Fruit fly (Drosophila melanogaster) ovary, adult (tissue): ENCODE results near the gene CG3961.

Experiments
- CG17801 ChIP-seq: fragments of 200-800 bp; optimal IDR thresholded peaks from 2 replicates; lab custom pipeline; 2019; ENCODE audit warnings: missing biosample characterization, mild to moderate bottlenecking, missing genetic modification characterization, moderate library complexity; ENCODE audit not compliant: partially characterized antibody

CG3961 gene

DNA sequence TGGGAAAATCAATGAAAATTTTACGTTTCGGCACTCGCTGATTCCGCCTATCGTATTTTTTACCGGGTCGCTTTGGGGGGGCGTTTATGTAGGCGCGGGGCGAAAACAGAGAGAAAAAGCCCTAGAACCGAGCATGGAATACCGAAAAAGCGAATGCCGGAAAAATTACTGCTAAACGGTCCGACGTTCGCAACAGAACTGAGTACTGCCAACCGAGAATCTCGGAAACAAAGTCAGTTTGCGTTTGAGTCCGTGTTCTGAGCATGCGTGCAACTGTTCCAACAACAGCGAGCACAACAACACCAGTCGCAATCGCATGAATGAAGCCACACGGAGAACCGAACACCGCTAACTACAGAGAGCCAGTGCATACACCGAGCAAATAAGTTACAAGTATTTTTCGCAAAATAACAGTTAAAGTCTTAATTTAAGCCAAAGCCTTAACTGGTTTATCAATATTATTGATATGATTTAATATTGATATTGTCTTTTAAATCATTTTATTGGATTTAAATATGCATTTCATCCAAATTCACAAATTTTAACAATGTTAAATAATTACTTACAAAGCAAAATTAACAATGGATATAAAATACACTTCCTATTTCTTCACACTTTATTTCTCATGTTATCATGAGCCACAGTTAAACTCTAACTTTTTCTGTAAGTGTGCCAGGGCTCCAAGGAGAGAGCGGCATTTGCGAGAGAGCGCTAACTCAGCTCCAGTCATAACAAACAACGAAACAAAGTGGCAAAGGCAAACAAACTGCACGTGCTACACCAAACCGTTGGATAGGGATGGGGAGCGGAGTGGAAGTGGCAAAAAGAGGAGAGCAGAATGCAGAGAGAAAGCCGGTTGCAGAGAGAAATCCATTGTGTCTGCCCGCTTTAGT is at the start of gene CG3961:
CG3961 (minus strand) TSS at position 201 of the 893 bp plus-strand sequence.
- TF ChIP-seq CG17801 (GFP tag; lab: Kevin White, UChicago): peak; percentile 96

DNA sequence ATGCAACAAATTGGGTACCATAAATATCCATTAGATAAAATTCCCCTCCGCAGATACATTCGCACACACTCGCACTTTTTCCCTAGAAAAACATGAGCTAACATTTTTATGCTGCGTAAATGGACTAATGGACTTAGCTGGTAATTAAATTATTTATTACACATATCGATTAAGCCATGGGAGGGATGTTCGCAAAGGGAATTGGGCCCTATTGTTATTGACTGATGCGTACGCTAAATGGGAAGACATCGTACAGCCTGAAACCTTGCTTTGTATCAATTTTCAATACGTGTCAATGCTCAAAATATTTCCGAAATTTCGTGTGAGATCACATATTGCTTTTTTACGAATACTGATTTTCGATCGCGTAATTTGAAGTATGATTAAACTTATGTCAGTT is 34.5 kb upstream of the CG3961 start, which contains the start of gene CG43049:
CG43049 (plus strand) TSS at position 301 of the 400 bp plus-strand sequence.
- TF ChIP-seq CG17801 (GFP tag; lab: Kevin White, UChicago): no peak

DNA sequence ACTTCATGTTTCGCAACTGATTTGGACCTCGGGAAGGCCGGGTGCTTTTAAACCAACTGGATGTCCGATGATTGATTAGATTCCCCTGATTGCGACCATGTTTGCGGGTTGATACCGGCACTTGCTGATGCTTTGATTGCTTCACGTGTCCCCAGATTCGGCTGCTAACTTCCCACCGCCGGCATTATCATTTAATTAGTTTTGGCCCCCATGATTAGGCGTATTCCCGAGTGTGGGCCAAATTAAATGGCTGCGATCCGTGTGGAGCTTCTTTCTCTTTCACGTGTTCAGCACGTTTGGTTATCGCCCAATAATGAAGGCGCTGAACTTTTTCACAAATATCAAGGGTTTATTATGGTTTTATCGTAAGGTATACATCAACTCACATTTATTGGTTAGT is 31.8 kb upstream of the CG3961 start, which contains the start of gene CG3819:
CG3819 (minus strand) TSS at position 23 of the 400 bp plus-strand sequence.
- no peak for TF ChIP-seq CG17801 (GFP tag; lab: Kevin White, UChicago)

DNA sequence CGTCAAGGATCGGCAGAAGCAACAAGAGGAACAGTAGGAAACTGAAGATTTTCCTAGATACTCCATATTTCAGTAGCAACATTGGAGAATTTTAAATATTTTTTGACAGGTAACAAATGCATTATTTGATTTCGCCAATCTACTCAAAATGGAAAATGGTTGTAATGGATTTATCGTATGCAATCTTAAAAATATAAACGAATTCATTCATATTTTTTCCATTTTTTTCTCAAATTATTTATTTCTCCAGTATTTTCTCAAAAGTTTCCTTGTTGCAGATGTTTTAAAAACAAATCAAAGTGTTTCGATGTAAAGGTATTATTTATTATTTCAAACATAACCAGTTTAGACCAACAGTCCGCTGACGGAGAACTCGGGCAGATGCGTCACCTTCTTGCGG is 29.9 kb upstream of the CG3961 start, which contains the start of gene CG18223:
CG18223 (minus strand) TSS at position 101 of the 400 bp plus-strand sequence.
- TF ChIP-seq CG17801 (GFP tag; lab: Kevin White, UChicago): no peak

DNA sequence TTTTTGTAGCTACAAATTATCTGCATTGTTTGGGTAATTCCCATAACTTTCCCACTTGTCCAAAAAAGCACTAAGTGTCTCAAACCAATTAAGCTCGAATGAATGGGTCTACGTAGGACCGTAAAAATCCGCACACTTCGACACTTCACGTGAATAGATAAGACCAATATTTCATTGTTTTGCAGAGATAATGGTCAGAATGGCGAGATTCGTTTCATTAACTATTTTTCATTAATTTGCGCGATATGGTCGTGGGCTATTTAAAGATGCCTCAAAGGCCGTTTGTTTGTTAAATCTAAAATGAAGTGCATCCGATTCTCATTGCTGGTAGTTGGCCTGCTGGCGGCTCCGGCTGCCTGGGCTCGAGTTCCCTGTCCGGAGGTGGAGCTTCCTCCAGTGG is 27.0 kb upstream of the CG3961 start, which contains the start of gene CG6839:
CG6839 (plus strand) TSS at position 301 of the 400 bp plus-strand sequence.
- no peak for TF ChIP-seq CG17801 (GFP tag; lab: Kevin White, UChicago)

DNA sequence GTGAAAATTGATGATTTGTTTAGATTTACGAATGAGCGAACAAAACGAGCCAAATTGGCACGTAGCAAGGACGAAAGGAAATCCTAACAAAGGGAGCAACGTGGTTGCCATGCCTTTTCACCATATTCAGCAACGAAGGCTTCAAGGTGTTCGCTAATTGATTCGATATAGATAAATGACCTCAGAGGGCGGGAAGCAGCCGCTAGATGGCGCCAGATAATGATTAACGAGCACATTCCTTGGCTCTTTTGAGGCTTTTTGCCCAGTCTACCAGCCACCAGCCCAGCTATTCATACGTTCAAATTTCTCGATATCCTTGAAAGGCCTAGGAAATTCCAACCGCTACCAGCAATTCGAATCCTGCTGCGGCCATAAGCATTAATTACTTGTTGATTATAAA is 26.2 kb upstream of the CG3961 start:
- TF ChIP-seq CG17801 (GFP tag; lab: Kevin White, UChicago): no peak

DNA sequence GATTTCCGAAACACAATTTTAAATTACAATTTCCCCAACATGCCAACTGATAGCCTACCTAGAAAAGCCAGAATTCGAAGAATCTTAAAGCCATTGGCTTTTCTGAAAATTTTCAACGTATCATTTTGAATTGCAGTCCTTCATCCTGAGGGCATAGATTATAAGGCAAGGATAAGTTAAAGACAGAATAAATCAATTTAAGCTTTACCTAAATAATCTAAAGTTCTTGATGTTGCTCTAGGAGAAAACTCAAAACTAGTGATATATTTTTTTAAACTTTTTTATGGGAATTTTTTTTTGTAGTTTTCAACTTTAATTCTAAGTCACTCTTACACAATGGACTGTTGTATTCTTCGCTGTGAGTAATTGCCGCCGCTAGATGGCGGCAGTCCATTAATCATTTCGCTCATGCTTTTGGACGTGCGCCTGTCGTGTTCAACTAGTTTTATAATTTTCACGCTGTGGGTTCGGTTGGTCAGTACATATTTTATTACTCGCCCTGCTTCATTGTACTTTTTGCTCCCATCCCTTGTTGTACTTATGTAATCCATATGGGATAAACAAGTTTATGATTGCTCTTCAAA is 23.9 kb upstream of the CG3961 start, which contains the start of gene COX6AL2:
COX6AL2 (minus strand) TSS at position 51 of the 584 bp plus-strand sequence.
- no peak for TF ChIP-seq CG17801 (GFP tag; lab: Kevin White, UChicago)

DNA sequence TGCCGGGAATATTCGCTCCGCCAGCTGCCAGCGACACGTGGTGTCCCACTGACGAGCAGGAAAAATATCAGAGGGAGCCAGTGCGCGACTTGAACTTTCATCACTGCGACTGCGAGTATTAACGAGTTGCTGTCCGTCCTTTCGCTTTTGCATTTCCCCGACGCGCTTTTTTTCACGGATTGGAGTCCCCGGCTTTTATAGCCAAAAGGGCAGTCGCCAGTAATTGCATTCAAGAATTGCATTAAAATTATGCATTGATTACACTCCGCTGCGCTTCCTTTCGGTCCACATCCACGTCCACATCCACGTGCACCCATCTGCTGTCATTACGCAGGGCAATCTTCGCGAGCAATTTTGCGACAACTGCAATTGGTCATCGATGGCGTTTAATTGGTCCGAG is 20.8 kb upstream of the CG3961 start, which contains the start of gene Ir75d:
Ir75d (minus strand) TSS at position 101 of the 400 bp plus-strand sequence.
- TF ChIP-seq CG17801 (GFP tag; lab: Kevin White, UChicago): no peak

DNA sequence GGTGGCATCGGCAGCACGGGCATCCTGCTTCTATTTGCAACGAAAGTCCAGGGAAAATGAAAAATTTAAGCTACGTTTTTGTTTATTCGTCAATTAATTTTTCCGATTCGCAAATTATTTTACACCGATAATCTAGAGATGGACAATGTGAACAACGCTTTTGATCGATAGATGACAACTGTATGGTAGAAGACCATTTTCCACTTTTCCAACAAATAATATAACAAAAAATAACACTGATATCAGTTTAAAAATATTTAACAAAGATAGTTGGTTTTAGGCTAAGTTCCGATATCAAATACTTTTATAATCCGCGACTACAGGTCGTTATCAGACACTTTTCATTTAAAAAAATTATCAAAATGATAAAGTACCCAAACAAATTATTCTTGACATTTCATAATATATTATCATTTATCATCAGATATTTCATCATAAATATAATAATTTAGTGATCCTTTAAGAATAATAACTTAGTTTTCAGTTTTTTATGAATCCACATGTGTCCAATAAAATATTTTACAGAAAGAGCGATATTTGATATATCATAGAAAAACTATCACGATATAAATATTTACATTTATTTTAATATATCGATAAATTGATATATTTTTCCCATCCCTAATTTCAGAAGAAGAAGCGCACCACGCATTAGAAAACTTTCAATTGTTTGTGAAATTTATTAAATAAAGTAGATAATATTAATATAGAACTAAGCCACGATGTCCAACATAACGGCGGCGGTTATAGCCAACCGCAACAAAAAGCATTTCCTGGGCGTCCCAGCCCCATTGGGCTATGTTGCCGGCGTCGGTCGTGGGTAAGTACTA is 14.7 kb upstream of the CG3961 start, which contains the start of the genes CSN1b and Prp6:
CSN1b (minus strand) TSS at position 159 of the 830 bp plus-strand sequence.
Prp6 (plus strand) TSS at position 601 of the 830 bp plus-strand sequence.
- TF ChIP-seq CG17801 (GFP tag; lab: Kevin White, UChicago): no peak

DNA sequence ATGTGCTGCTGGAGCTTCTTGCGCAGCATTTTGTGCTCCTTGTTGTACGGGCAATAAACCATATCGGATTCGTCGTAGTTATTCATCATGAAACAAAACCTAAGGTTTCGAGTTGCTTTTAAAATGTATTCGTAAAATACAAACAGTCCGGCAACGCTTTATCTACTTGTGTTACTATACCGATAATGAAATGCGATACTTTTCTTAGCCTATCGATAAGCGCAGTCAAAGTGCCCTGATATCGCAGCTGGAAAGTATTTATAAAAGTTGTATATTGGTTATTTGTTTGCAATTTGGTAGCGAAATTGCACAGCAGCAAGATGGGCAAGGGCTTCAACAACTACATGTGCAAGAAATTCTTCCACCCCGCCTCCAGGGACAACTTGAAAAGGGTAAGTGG is 11.1 kb upstream of the CG3961 start, which contains the start of the genes arx and CG6843:
arx (minus strand) TSS at position 144 of the 400 bp plus-strand sequence.
CG6843 (plus strand) TSS at position 184 of the 400 bp plus-strand sequence.
- no peak for TF ChIP-seq CG17801 (GFP tag; lab: Kevin White, UChicago)

DNA sequence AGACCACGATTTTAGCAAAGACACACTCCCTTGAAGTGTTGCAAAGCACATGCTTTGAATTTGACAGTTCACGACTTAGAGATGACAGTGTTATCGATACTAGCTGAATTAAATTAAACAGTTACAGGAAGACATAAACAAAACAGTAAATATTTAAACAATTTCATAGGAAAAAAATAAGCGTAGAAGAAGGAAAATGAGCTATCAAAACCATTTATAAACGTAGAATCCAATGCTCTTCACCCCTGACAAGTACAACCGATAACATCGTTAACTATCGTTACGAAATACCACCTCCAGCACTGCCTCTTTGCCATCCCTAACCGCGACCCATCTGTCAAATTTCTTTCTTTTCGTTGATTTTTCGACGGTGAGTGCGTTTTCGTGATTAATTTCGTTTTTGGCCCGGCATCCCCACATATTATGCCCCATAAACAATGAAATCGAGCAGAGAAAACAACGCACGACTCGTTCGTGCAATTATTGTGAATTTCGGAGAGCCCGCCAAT is 8.5 kb upstream of the CG3961 start, which contains the start of gene RpL26:
RpL26 (plus strand) TSS at position 106 of the 509 bp plus-strand sequence.
- peak; percentile 78 for TF ChIP-seq CG17801 (GFP tag; lab: Kevin White, UChicago)

DNA sequence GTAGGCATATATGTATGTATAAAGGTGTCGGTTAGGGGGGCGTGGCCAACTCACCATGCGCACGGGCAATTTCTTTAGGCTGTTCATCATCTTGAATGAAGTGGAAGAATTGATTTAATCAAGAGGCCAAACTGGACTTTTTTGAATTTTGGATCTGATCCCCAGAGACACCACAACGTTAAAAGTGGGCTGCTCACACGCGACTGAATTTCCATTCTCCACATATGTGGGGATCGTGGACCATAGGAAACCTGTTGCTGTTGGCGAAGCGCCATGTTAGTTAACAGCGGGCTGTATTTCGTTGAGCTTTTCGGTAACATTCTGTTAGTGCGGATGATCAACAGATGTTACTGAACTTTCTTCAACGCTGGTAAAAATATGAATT is 7.8 kb upstream of the CG3961 start, which contains the start of gene CG3902:
CG3902 (minus strand) TSS at position 208 of the 385 bp plus-strand sequence.
- peak; percentile 51 for TF ChIP-seq CG17801 (GFP tag; lab: Kevin White, UChicago)

DNA sequence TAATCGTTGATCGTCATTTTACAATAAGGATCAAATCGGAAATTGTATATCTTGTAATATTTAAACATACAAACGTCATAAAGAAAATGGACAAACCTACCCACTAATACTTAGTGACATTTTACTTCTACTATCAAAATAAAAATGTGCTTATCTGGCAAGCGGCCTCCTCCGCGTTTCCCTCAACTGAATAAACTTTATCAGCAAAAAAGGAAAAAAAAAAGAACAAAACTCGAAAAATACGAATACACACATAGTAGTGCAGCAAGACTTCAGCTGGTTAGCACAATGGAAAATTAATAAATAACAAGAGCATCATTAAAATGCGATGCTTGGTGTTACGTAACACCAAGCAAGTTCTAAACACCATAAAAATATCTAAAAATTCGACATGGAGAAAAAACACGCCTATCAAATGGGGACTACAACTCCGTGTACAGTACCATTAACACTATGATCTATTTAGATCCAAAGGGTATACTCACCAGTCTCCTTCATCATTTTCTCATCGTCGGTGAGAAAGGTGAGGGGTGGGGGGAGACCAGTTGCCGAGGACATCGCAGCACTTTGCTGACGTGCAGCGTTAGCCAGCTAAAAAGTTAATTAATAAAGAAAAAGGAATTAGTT is 7.3 kb upstream of the CG3961 start:
- peak; percentile 3 for TF ChIP-seq CG17801 (GFP tag; lab: Kevin White, UChicago)
